Worm (Caenorhabditis elegans) whole organism, late embryonic: Measurements from ENCODE around the gene F54D1.1.

Experiments used
- C38D4.7 ChIP-seq: fragments of 200-800 bp; sonication (Bioruptor generic); optimal IDR thresholded peaks from 2 replicates; lab custom pipeline; 2018; ENCODE audit warnings: mild to moderate bottlenecking, missing genetic modification characterization, moderate library complexity, missing compliant biosample characterization
- F13H6.1 ChIP-seq: sonication (generic microtip); optimal IDR thresholded peaks from 2 replicates; lab custom pipeline; 2016; ENCODE audit warnings: missing genetic modification characterization, missing compliant biosample characterization
- K02D7.2 ChIP-seq: sonication (generic microtip); optimal IDR thresholded peaks from 2 replicates; lab custom pipeline; 2017; ENCODE audit warnings: mild to moderate bottlenecking, missing genetic modification characterization, missing compliant biosample characterization
- T23F11.4 ChIP-seq: fragments of 200-800 bp; sonication (Bioruptor generic); optimal IDR thresholded peaks from 2 replicates; lab custom pipeline; 2018; ENCODE audit warnings: mild to moderate bottlenecking, missing genetic modification characterization, missing compliant biosample characterization
- Y22D7AL.16 ChIP-seq: sonication (generic microtip); optimal IDR thresholded peaks from 2 replicates; lab custom pipeline; 2016; ENCODE audit warnings: missing genetic modification characterization, missing compliant biosample characterization
- ahr-1 ChIP-seq: sonication (generic microtip); optimal IDR thresholded peaks from 2 replicates; lab custom pipeline; 2016; ENCODE audit warnings: missing genetic modification characterization, missing compliant biosample characterization
- ceh-18 ChIP-seq: sonication (generic microtip); optimal IDR thresholded peaks from 2 replicates; lab custom pipeline; 2016; ENCODE audit warnings: missing genetic modification characterization, missing compliant biosample characterization
- ceh-2 ChIP-seq: sonication (generic microtip); optimal IDR thresholded peaks from 2 replicates; lab custom pipeline; 2016; ENCODE audit warnings: missing genotype, missing genetic modification characterization, missing compliant biosample characterization
- ceh-22 ChIP-seq: sonication (generic microtip); optimal IDR thresholded peaks from 2 replicates; lab custom pipeline; 2017; ENCODE audit warnings: missing biosample characterization, missing genetic modification characterization
- ceh-30 ChIP-seq: fragments of 150-350 bp; optimal IDR thresholded peaks from 2 replicates; lab custom pipeline; 2014; ENCODE audit warnings: missing biosample characterization, missing genetic modification characterization
- ceh-34 ChIP-seq: sonication (generic microtip); optimal IDR thresholded peaks from 2 replicates; lab custom pipeline; 2016; ENCODE audit warnings: mild to moderate bottlenecking, missing genetic modification characterization, missing compliant biosample characterization
- ceh-45 ChIP-seq: fragments of 200-800 bp; sonication (Bioruptor generic); IDR thresholded peaks from 2 replicates; pipeline ENCODE4 v1.3.6; 2022; ENCODE audit warnings: missing genetic modification reagents, missing genetic modification characterization, missing compliant biosample characterization
- ceh-6 ChIP-seq: fragments of 200-800 bp; sonication (Bioruptor generic); optimal IDR thresholded peaks from 2 replicates; lab custom pipeline; 2018; ENCODE audit warnings: mild to moderate bottlenecking, missing genetic modification characterization, missing compliant biosample characterization
- ceh-9 ChIP-seq: sonication (generic microtip); optimal IDR thresholded peaks from 2 replicates; lab custom pipeline; 2016; ENCODE audit warnings: mild to moderate bottlenecking, missing genetic modification characterization, inconsistent platforms, missing compliant biosample characterization
- dmd-4 ChIP-seq: sonication (generic microtip); optimal IDR thresholded peaks from 2 replicates; lab custom pipeline; 2016; ENCODE audit warnings: borderline replicate concordance, missing genetic modification characterization, missing compliant biosample characterization
- dve-1 ChIP-seq: sonication (generic microtip); optimal IDR thresholded peaks from 2 replicates; lab custom pipeline; 2017; ENCODE audit warnings: antibody characterized with exemption, mild to moderate bottlenecking, missing genetic modification characterization, missing compliant biosample characterization
- elt-4 ChIP-seq: sonication (generic microtip); optimal IDR thresholded peaks from 2 replicates; lab custom pipeline; 2016; ENCODE audit warnings: missing genetic modification characterization, missing compliant biosample characterization
- ets-4 ChIP-seq: sonication (generic microtip); optimal IDR thresholded peaks from 2 replicates; lab custom pipeline; 2016; ENCODE audit warnings: missing genetic modification characterization, missing compliant biosample characterization
- eyg-1 ChIP-seq: sonication (generic microtip); optimal IDR thresholded peaks from 2 replicates; lab custom pipeline; 2016; ENCODE audit warnings: missing genotype, missing genetic modification characterization, missing compliant biosample characterization
- fkh-6 ChIP-seq: sonication (generic microtip); optimal IDR thresholded peaks from 2 replicates; lab custom pipeline; 2016; ENCODE audit warnings: missing genetic modification characterization, missing compliant biosample characterization
- gmeb-2 ChIP-seq: sonication (generic microtip); optimal IDR thresholded peaks from 2 replicates; lab custom pipeline; 2016; ENCODE audit warnings: missing genetic modification characterization, inconsistent platforms, missing compliant biosample characterization
- hlh-13 ChIP-seq: fragments of 200-800 bp; sonication (Bioruptor generic); optimal IDR thresholded peaks from 2 replicates; lab custom pipeline; 2018; ENCODE audit warnings: mild to moderate bottlenecking, missing genetic modification characterization, missing compliant biosample characterization
- hlh-30 ChIP-seq: sonication (generic microtip); optimal IDR thresholded peaks from 2 replicates; lab custom pipeline; 2017; ENCODE audit warnings: antibody characterized with exemption, missing genetic modification characterization, missing compliant biosample characterization; ENCODE audit not compliant: insufficient read depth
- hlh-8 ChIP-seq: sonication (generic microtip); optimal IDR thresholded peaks from 2 replicates; lab custom pipeline; 2016; ENCODE audit warnings: missing genotype, missing genetic modification characterization, missing compliant biosample characterization
- lim-6 ChIP-seq: sonication (generic microtip); optimal IDR thresholded peaks from 2 replicates; lab custom pipeline; 2016; ENCODE audit warnings: missing genetic modification characterization, missing compliant biosample characterization
- lin-11 ChIP-seq: fragments of 200-800 bp; sonication (Bioruptor generic); optimal IDR thresholded peaks from 2 replicates; lab custom pipeline; 2018; ENCODE audit warnings: mild to moderate bottlenecking, missing genetic modification characterization, missing compliant biosample characterization
- madf-2 ChIP-seq: sonication (generic microtip); optimal IDR thresholded peaks from 2 replicates; lab custom pipeline; 2017; ENCODE audit warnings: missing genetic modification characterization, missing compliant biosample characterization
- mec-3 ChIP-seq: sonication (generic microtip); optimal IDR thresholded peaks from 2 replicates; lab custom pipeline; 2016; ENCODE audit warnings: borderline replicate concordance, missing genetic modification characterization, missing compliant biosample characterization
- nfya-1 ChIP-seq: sonication (generic microtip); optimal IDR thresholded peaks from 2 replicates; lab custom pipeline; 2017; ENCODE audit warnings: missing genetic modification characterization, mild to moderate bottlenecking, missing compliant biosample characterization, antibody characterized with exemption, moderate library complexity
- nhr-11 ChIP-seq: fragments of 150-350 bp; optimal IDR thresholded peaks from 2 replicates; lab custom pipeline; 2014; ENCODE audit warnings: missing biosample characterization, missing genetic modification characterization
- nhr-232 ChIP-seq: sonication (generic microtip); optimal IDR thresholded peaks from 2 replicates; lab custom pipeline; 2016; ENCODE audit warnings: missing genetic modification characterization, missing compliant biosample characterization
- odd-2 ChIP-seq: sonication (generic microtip); optimal IDR thresholded peaks from 2 replicates; lab custom pipeline; 2017; ENCODE audit warnings: antibody characterized with exemption, mild to moderate bottlenecking, missing genetic modification characterization, missing compliant biosample characterization
- pag-3 ChIP-seq: sonication (generic microtip); optimal IDR thresholded peaks from 2 replicates; lab custom pipeline; 2016; ENCODE audit warnings: missing compliant biosample characterization, missing genetic modification characterization, borderline replicate concordance
- pat-9 ChIP-seq: fragments of 200-800 bp; sonication (Bioruptor generic); optimal IDR thresholded peaks from 2 replicates; lab custom pipeline; 2018; ENCODE audit warnings: mild to moderate bottlenecking, missing genetic modification characterization, moderate library complexity, missing compliant biosample characterization
- pros-1 ChIP-seq: fragments of 150-350 bp; optimal IDR thresholded peaks from 2 replicates; lab custom pipeline; 2014; ENCODE audit warnings: missing biosample characterization, missing genetic modification reagents, missing genetic modification characterization
- ref-2 ChIP-seq: sonication (generic microtip); optimal IDR thresholded peaks from 2 replicates; lab custom pipeline; 2016; ENCODE audit warnings: missing genetic modification characterization, missing compliant biosample characterization
- rnt-1 ChIP-seq: sonication (generic microtip); optimal IDR thresholded peaks from 2 replicates; lab custom pipeline; 2016; ENCODE audit warnings: missing genetic modification characterization, missing compliant biosample characterization
- sox-4 ChIP-seq: sonication (generic microtip); optimal IDR thresholded peaks from 2 replicates; lab custom pipeline; 2017; ENCODE audit warnings: mild to moderate bottlenecking, missing genetic modification characterization, inconsistent platforms, missing compliant biosample characterization
- tbx-7 ChIP-seq: sonication (generic microtip); optimal IDR thresholded peaks from 2 replicates; lab custom pipeline; 2016; ENCODE audit warnings: missing genotype, missing genetic modification characterization, missing compliant biosample characterization
- unc-42 ChIP-seq: sonication (generic microtip); optimal IDR thresholded peaks from 2 replicates; lab custom pipeline; 2016; ENCODE audit warnings: missing genotype, missing genetic modification characterization, missing compliant biosample characterization
- unc-55 ChIP-seq: sonication (generic microtip); optimal IDR thresholded peaks from 2 replicates; lab custom pipeline; 2017; ENCODE audit warnings: missing biosample characterization, missing genetic modification reagents, missing genetic modification characterization

The F54D1.1 gene

DNA sequence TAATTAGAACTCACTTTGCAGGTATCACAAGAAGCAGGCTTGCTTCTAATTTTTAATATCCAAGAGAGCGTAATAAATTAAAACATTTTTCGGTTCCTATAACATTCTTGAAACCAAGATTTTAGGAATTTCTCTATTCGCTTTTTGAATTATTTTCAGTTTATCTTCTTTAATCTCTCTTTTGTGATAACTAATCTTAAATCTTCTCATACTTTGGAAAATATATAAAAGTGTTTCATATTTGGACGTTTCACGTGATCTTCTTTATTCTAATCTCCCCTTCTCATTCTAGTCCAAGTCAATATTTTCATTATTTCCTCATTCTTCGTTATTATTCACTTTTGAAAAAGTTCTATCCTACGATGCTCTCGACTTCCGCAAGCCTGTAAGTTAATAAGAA lies at the start of gene F54D1.1:
Gene F54D1.1 (plus strand): TSS at position 301 of the 400 bp plus-strand sequence.
- TF ChIP-seq T23F11.4 (no peak), mec-3 (tag; lab: Kevin White, UChicago) (no peak), rnt-1 (tag; lab: Kevin White, UChicago) (no peak), ceh-22 (tag; lab: Kevin White, UChicago) (no peak), madf-2 (no peak), lin-11 (tag; lab: Kevin White, UChicago) (no peak), pag-3 (tag; lab: Kevin White, UChicago) (no peak), ahr-1 (tag; lab: Kevin White, UChicago) (no peak), ceh-34 (no peak), unc-42 (no peak), ceh-2 (no peak), pros-1 (no peak), elt-4 (no peak), hlh-13 (GFP tag; lab: Kevin White, UChicago) (no peak)

DNA sequence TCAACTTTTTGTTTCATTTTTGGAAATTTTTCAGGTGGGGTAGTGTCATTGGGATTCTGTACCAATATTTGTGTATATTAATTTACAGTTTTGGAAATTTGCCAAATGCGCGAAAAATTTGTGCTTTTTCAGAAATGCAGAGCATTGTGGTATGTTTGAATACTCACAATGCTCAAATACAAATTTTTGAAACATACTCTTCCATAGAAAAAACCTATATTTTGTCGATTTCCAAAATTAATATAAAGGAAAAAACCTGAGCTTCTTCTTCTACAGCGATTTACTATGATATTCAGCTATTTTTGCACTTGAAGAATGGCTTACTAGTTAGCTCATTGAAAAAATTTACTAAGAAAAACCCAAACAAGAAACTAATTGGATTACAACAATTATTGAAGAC lies 48.7 kb upstream of the F54D1.1 start:
- TF ChIP-seq gmeb-2 (tag; lab: Kevin White, UChicago) (no peak), hlh-30 (no peak), pros-1 (no peak), nhr-232 (tag; lab: Kevin White, UChicago) (no peak), dve-1 (tag; lab: Kevin White, UChicago) (no peak)

DNA sequence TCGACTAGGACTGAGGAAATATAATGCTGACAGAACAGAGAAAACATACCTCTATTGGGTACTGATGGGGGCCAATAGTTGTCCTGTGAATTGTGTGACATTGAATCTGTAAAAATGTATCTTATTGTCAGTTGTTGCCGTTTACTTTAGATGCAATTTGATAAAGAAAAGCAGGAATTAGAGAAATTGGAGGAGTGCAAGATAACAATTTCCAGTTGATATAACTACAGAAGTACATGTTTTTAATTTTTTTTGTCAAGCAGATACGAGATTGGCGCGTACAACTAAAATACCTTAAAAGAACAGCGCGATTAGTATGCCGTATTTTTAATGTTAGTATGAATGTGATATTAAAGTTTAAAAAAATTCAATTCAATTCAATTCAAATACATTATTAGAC lies 43.6 kb upstream of the F54D1.1 start, which contains the start of gene zip-6:
Gene zip-6 (minus strand): TSS at position 101 of the 400 bp plus-strand sequence.
- TF ChIP-seq C38D4.7 (GFP tag; lab: Kevin White, UChicago) (no peak), ceh-9 (tag; lab: Kevin White, UChicago) (no peak), nfya-1 (tag; lab: Kevin White, UChicago) (no peak), unc-55 (GFP tag; lab: Kevin White, UChicago) (no peak), ceh-45 (GFP tag; lab: Robert Waterston, UW) (no peak), eyg-1 (no peak)

DNA sequence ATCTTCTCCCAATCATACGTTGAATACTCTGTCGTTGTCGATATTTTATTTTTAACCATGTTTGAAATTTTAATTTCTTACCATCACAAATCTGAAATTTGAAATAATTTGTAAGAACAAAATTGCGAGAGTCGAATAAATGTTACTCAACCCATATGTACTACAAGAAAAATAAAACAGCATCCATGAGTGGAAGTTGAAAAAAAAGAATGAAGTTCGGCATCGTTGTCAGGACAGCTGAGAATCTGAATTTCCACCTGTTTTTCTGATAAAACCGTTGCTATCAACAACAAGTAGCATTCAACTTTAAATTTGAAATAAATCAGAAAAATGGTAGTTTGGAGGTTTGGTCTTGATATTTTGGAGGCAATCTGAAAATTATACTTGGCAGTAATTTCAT lies 37.8 kb upstream of the F54D1.1 start, which contains the start of gene C29F4.3:
Gene C29F4.3 (minus strand): TSS at position 101 of the 400 bp plus-strand sequence.
- no peak for TF ChIP-seq unc-42
- TF ChIP-seq tbx-7 (tag; lab: Kevin White, UChicago): no peak
- TF ChIP-seq nfya-1 (tag; lab: Kevin White, UChicago): no peak

DNA sequence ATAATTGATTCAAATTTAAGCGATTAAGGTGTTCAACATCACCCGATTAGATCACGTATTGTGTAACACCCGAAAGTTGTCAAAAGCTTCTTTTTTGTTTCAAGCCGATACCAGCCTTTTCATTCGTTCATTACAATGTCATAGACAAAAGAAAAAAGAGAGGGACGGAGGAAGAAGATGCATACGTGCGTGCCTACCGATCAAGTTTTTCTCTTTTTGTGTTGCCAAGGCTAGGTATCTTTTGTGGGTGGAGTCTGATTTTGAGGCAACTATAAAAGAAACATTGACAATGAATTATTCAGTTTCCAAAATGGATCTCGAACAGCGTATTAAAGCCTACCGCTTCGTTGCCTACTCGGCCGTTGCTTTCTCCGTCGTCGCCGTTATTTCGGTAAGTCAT lies 36.4 kb upstream of the F54D1.1 start, which contains the start of gene col-125:
Gene col-125 (plus strand): TSS at position 301 of the 400 bp plus-strand sequence.
- TF ChIP-seq mec-3 (tag; lab: Kevin White, UChicago) (no peak), lim-6 (tag; lab: Kevin White, UChicago) (no peak), gmeb-2 (tag; lab: Kevin White, UChicago) (no peak), unc-42 (no peak), pat-9 (no peak), dmd-4 (tag; lab: Kevin White, UChicago) (no peak)

DNA sequence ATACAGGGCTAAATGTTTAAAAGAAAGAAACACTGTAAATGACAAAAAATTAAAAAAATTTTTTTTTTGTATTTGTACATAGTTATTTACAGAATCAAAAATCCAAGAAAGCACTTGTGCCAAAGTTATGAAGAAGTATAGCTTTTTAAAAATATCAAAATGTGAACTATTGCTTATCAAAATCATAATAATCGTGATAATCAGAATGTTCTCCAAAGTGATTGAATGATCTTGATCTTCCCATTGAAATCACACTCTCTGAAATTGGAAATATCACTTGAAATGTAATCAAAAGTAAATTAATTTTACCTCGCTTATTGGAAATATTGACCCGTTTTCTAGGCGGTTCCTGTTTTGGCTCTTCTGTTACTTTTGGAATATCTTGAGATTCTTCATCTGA lies 35.1 kb upstream of the F54D1.1 start:
- TF ChIP-seq ceh-6 (GFP tag; lab: Kevin White, UChicago) (no peak), ahr-1 (tag; lab: Kevin White, UChicago) (no peak), C38D4.7 (GFP tag; lab: Kevin White, UChicago) (no peak), Y22D7AL.16 (no peak), F13H6.1 (no peak), hlh-8 (tag; lab: Kevin White, UChicago) (no peak), fkh-6 (no peak), ceh-2 (no peak), ceh-45 (GFP tag; lab: Robert Waterston, UW) (no peak), ceh-18 (tag; lab: Kevin White, UChicago) (no peak), ceh-30 (tag; lab: Kevin White, UChicago) (no peak), odd-2 (no peak), ets-4 (tag; lab: Kevin White, UChicago) (no peak), hlh-30 (no peak), ref-2 (no peak), K02D7.2 (no peak), nhr-11 (tag; lab: Kevin White, UChicago) (no peak), sox-4 (tag; lab: Kevin White, UChicago) (no peak), rnt-1 (tag; lab: Kevin White, UChicago) (no peak)
